Fruit fly (Drosophila melanogaster): Measurements from ENCODE around the gene Seipin.

dm6 chrX:2624525-2625006, 5.0 kb downstream of the Seipin start, which contains the start of the genes brv3 and Pi4KIIIalpha:
- TF ChIP-seq psq (optimal IDR thresholded peaks at IDR 0.05) (no peak), Sin3A (optimal IDR thresholded peaks at IDR 0.05) (no peak)

Measured in Kc167 (cell line).